Worm (Caenorhabditis elegans): Measurements from ENCODE around the gene F31F4.17.

Gene F31F4.17

DNA sequence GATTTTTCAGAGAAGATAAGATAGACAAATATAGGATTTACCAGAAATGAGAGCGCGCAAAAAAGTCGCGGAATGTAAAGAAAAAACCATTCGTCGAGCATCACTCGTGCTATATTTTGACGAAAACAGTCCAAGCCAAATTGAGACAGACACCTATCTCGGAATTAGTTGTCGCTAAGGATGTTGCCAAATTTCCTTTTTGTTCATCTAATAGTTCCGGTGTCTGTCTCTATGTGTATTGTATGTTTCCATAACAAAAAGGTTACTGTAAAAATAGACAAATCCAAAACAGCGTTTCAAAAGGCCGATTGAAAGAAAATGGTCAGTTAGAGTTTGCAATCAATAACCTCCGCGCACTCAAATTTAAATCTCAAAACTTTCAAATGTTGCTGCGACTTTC, 34.5 kb upstream of the F31F4.17 start, which contains the start of gene srj-53:
Gene srj-53 (minus strand): TSS at position 101 of the 400 bp plus-strand sequence.
- TF ChIP-seq zip-8 (tag; optimal IDR thresholded peaks at IDR 0.05): no peak
- no peak for TF ChIP-seq ham-2 (GFP tag; optimal IDR thresholded peaks at IDR 0.05)
- no peak for TF ChIP-seq lsy-2 (tag; optimal IDR thresholded peaks at IDR 0.05)
- TF ChIP-seq ces-1 (GFP tag; optimal IDR thresholded peaks at IDR 0.05): no peak
- no peak for TF ChIP-seq unc-120 (tag; optimal IDR thresholded peaks at IDR 0.05; ENCODE audit: poor library complexity, severe bottlenecking)
- TF ChIP-seq nhr-2 (tag; optimal IDR thresholded peaks at IDR 0.05): no peak
- no peak for TF ChIP-seq elt-3 (tag; optimal IDR thresholded peaks at IDR 0.05)
- TF ChIP-seq unc-39 (tag; optimal IDR thresholded peaks at IDR 0.05): no peak
- TF ChIP-seq mab-5 (tag; optimal IDR thresholded peaks at IDR 0.05): no peak
- TF ChIP-seq sem-2 (GFP tag; optimal IDR thresholded peaks at IDR 0.05): no peak
- TF ChIP-seq ztf-11 (tag; optimal IDR thresholded peaks at IDR 0.05): no peak
- no peak for TF ChIP-seq sptf-1 (tag; optimal IDR thresholded peaks at IDR 0.05)
- no peak for TF ChIP-seq nhr-237 (tag; optimal IDR thresholded peaks at IDR 0.05)
- no peak for TF ChIP-seq flh-1 (GFP tag; optimal IDR thresholded peaks at IDR 0.05)
- TF ChIP-seq lin-13 (tag; optimal IDR thresholded peaks at IDR 0.05): no peak
- TF ChIP-seq drap-1 (GFP tag; optimal IDR thresholded peaks at IDR 0.05): no peak
- no peak for TF ChIP-seq tbx-8 (GFP tag; optimal IDR thresholded peaks at IDR 0.05)

ce11 chrV:692720-693422, 32.8 kb upstream of the F31F4.17 start, which contains the start of gene srx-4:
srx-4 (minus strand) TSS chrV:692770.
- TF ChIP-seq flh-1 (GFP tag; optimal IDR thresholded peaks at IDR 0.05) (no peak), elt-1 (tag; optimal IDR thresholded peaks at IDR 0.05; ENCODE audit: borderline replicate concordance, insufficient read depth) (no peak), tbx-8 (GFP tag; optimal IDR thresholded peaks at IDR 0.05) (no peak), drap-1 (GFP tag; optimal IDR thresholded peaks at IDR 0.05) (no peak), ceh-83 (GFP tag; optimal IDR thresholded peaks at IDR 0.05) (no peak), unc-62 (GFP tag; optimal IDR thresholded peaks at IDR 0.05) (no peak), lin-13 (tag; optimal IDR thresholded peaks at IDR 0.05) (no peak), nhr-76 (tag; optimal IDR thresholded peaks at IDR 0.05) (no peak), unc-120 (tag; optimal IDR thresholded peaks at IDR 0.05; ENCODE audit: poor library complexity, severe bottlenecking) (no peak), hlh-1 (tag; optimal IDR thresholded peaks at IDR 0.05) (no peak), lin-32 (GFP tag; optimal IDR thresholded peaks at IDR 0.05) (no peak), ceh-43 (GFP tag; optimal IDR thresholded peaks at IDR 0.05) (no peak), zip-8 (tag; optimal IDR thresholded peaks at IDR 0.05) (no peak)

DNA sequence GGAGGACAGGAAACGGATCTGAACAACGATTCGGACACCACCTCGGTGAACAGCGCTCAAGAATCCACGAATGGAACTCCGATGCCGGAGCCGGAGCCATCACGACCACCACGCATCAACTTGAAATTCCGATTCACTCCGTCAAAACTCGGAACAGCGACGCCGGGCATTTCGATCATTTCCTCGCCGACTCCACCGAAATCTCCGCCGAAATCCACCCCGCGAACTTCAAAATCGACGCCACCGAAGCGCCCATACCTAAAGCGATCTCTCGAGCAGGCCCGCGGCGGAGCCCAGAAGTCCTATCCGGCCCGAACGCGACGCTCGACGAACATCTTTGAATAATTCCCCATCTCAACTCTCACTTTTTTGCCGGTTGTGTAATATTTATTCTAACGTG, 29.4 kb upstream of the F31F4.17 start:
- TF ChIP-seq lsy-2 (tag; optimal IDR thresholded peaks at IDR 0.05) (no peak), unc-120 (tag; optimal IDR thresholded peaks at IDR 0.05; ENCODE audit: poor library complexity, severe bottlenecking) (no peak), sptf-1 (tag; optimal IDR thresholded peaks at IDR 0.05) (no peak), ceh-43 (GFP tag; optimal IDR thresholded peaks at IDR 0.05) (no peak), lin-32 (GFP tag; optimal IDR thresholded peaks at IDR 0.05) (no peak), elt-1 (tag; optimal IDR thresholded peaks at IDR 0.05; ENCODE audit: borderline replicate concordance, insufficient read depth) (no peak), ham-2 (GFP tag; optimal IDR thresholded peaks at IDR 0.05) (no peak), tbx-8 (GFP tag; optimal IDR thresholded peaks at IDR 0.05) (no peak), M03D4.4 (tag; optimal IDR thresholded peaks at IDR 0.05) (no peak), hlh-1 (tag; optimal IDR thresholded peaks at IDR 0.05) (no peak), mep-1 (tag; optimal IDR thresholded peaks at IDR 0.05) (no peak), ces-1 (GFP tag; optimal IDR thresholded peaks at IDR 0.05) (no peak), ceh-83 (GFP tag; optimal IDR thresholded peaks at IDR 0.05) (no peak), nhr-76 (tag; optimal IDR thresholded peaks at IDR 0.05) (no peak)

DNA sequence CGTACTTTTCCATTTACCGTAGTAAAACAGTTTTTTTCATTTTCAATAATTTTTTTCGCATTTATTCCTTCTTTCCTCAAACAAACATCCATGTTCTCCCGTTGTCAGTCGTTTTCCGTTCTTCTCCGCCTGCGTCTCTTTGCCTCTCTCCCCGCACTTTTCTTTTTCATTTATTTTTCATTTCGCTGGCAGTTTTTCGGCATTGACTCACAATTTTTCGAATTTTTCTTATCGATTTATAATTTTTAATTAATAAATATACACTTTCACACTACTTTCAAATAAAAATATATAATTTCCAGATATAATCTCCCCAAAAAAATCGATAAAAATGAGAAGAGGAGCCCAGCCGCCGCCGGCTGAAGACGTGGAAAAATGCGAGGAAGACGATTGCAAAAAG, 27.3 kb upstream of the F31F4.17 start, which contains the start of gene H25P19.1:
Gene H25P19.1 (plus strand): TSS at position 301 of the 400 bp plus-strand sequence.
- no peak for TF ChIP-seq ceh-83 (GFP tag; optimal IDR thresholded peaks at IDR 0.05)
- no peak for TF ChIP-seq lsy-2 (tag; optimal IDR thresholded peaks at IDR 0.05)
- no peak for TF ChIP-seq unc-120 (tag; optimal IDR thresholded peaks at IDR 0.05; ENCODE audit: poor library complexity, severe bottlenecking)
- no peak for TF ChIP-seq zip-8 (tag; optimal IDR thresholded peaks at IDR 0.05)
- TF ChIP-seq ham-2 (GFP tag; optimal IDR thresholded peaks at IDR 0.05): no peak
- TF ChIP-seq nhr-237 (tag; optimal IDR thresholded peaks at IDR 0.05): no peak
- no peak for TF ChIP-seq ceh-39 (tag; optimal IDR thresholded peaks at IDR 0.05)
- no peak for TF ChIP-seq lin-13 (tag; optimal IDR thresholded peaks at IDR 0.05)
- no peak for TF ChIP-seq lin-32 (GFP tag; optimal IDR thresholded peaks at IDR 0.05)
- no peak for TF ChIP-seq ztf-11 (tag; optimal IDR thresholded peaks at IDR 0.05)
- TF ChIP-seq flh-1 (GFP tag; optimal IDR thresholded peaks at IDR 0.05): no peak
- no peak for TF ChIP-seq sptf-1 (tag; optimal IDR thresholded peaks at IDR 0.05)
- TF ChIP-seq ceh-43 (GFP tag; optimal IDR thresholded peaks at IDR 0.05): no peak

DNA sequence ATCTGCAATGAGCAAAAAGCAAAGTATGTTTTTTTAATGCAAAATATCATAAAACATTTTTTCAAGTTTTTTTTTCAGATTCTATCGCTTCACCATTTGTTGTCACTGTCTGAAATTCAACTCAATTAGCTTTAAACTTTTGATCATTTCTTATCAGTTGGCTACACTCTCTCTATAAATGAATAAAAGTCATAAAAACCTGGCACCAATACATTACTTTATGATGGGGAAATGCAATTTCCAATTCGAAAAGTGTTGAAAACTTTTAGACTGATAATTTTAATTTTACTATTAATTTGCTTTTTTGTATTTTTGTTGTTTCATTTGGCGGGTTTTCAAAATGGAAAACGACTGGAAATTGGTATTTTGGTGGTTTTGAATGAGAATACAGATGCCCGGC, 23.7 kb upstream of the F31F4.17 start, which contains the start of gene F31F4.1:
Gene F31F4.1 (plus strand): TSS at position 203 of the 400 bp plus-strand sequence.
- TF ChIP-seq snpc-4 (tag; optimal IDR thresholded peaks at IDR 0.05): no peak
- TF ChIP-seq ceh-43 (GFP tag; optimal IDR thresholded peaks at IDR 0.05): no peak
